Fruit fly (Drosophila melanogaster): ENCODE data around the gene Traf6.

DNA sequence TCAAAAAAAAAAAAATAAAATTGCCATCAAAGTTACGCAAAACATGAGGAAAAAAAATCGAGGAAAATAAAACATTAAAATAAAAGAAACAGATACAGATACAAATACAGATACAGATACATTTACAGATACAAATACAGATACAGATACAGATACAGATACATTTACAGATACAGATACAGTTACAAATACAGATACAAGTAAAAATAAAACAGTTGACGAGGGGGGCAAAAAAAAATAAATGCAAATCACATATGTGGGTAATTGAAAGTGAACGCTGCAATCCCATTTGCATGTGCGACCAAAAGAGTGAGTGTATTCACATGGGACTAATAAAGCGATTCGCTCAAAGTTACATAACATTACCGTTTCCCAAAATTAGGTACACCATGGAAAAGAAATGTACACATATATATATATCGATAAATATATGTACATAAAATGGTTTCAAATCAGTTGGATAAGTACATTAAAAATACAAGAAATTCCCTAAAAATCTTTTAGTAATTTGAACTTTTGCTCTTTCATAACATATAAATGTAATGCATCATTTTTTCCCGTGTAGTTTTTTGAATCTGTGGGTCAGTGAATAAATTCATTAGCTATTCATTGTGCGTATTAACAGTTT, 48.6 kb upstream of the Traf6 start:
- TF ChIP-seq CG17806 (tag; optimal IDR thresholded peaks at IDR 0.05) = no peak
- no peak for TF ChIP-seq Pif1A (GFP tag; optimal IDR thresholded peaks at IDR 0.05)
- no peak for TF ChIP-seq Snoo (tag; optimal IDR thresholded peaks at IDR 0.05)
- TF ChIP-seq CG10348 (GFP tag; IDR thresholded peaks at IDR 0.05) = no peak
- TF ChIP-seq Ets98B (GFP tag; IDR thresholded peaks at IDR 0.05) = peak; percentile 27; the same call in 1 of the 2 replicates
- no peak for TF ChIP-seq EcR (GFP tag; optimal IDR thresholded peaks at IDR 0.05)
- peak; percentile 27; the same call in 1 of the 2 replicates for TF ChIP-seq CG12605 (GFP tag; IDR thresholded peaks at IDR 0.05)
- no peak for TF ChIP-seq D1 (tag; optimal IDR thresholded peaks at IDR 0.05)
- TF ChIP-seq CG8159 (tag; optimal IDR thresholded peaks at IDR 0.05) = no peak
- no peak for TF ChIP-seq Pif1B (GFP tag; optimal IDR thresholded peaks at IDR 0.05)

Measured in whole organism, pupa.